Fruit fly (Drosophila melanogaster): ENCODE results near the gene CG4678.

The CG4678 gene

dm6 chrX:16696614-16697519 lies 936 bp downstream of the CG4678 start (continued):
- TF ChIP-seq Pdp1 (GFP tag; optimal IDR thresholded peaks at IDR 0.05) (peak in 1 of 2 experiments; percentile 57), CG18599 (GFP tag; optimal IDR thresholded peaks at IDR 0.05) (peak; percentile 40), unpg (GFP tag; optimal IDR thresholded peaks at IDR 0.05) (no peak), CoRest (tag; optimal IDR thresholded peaks at IDR 0.05) (peak; percentile 17), CG7556 (GFP tag; optimal IDR thresholded peaks at IDR 0.05) (peak; percentile 50), CG6791 (GFP tag; IDR thresholded peaks at IDR 0.05; ENCODE audit: partially characterized antibody) (0 out of 3 replicates have a peak, but pooled peaks have one; percentile 27), Hand (GFP tag; optimal IDR thresholded peaks at IDR 0.05) (peak; percentile 4), zen2 (GFP tag; IDR thresholded peaks at IDR 0.05; ENCODE audit: partially characterized antibody) (no peak), phol (tag; optimal IDR thresholded peaks at IDR 0.05) (peak; percentile 2), bcd (GFP tag; optimal IDR thresholded peaks at IDR 0.05) (peak; percentile 11), fd96Cb (tag; optimal IDR thresholded peaks at IDR 0.05) (peak; percentile 11), CG31441 (GFP tag; IDR thresholded peaks at IDR 0.05) (0 out of 2 replicates have a peak, but pooled peaks have one; percentile 12), HHEX (GFP tag; optimal IDR thresholded peaks at IDR 0.05) (no peak), CG34376 (GFP tag; optimal IDR thresholded peaks at IDR 0.05) (no peak), lab (GFP tag; optimal IDR thresholded peaks at IDR 0.05) (peak; percentile 17), CG11696 (GFP tag; IDR thresholded peaks at IDR 0.05) (0 out of 2 replicates have a peak, but pooled peaks have one; percentile 20), Sox100B (GFP tag; optimal IDR thresholded peaks at IDR 0.05) (peak; percentile 12), ftz-f1 (GFP tag; optimal IDR thresholded peaks at IDR 0.05) (peak; percentile 52), org-1 (GFP tag; optimal IDR thresholded peaks at IDR 0.05) (peak; percentile 8), gem (tag; optimal IDR thresholded peaks at IDR 0.05) (peak; percentile 49), CG17385 (GFP tag; optimal IDR thresholded peaks at IDR 0.05) (peak; percentile 13), chinmo (GFP tag; IDR thresholded peaks at IDR 0.05; ENCODE audit: partially characterized antibody) (0 out of 4 replicates have a peak, but pooled peaks have one; percentile 51), Mes4 (GFP tag; optimal IDR thresholded peaks at IDR 0.05) (no peak), dmrt99B (tag; optimal IDR thresholded peaks at IDR 0.05) (peak; percentile 30), CG13123 (GFP tag; optimal IDR thresholded peaks at IDR 0.05) (no peak), CG30403 (GFP tag; optimal IDR thresholded peaks at IDR 0.05) (peak; percentile 7), CG11504 (tag; optimal IDR thresholded peaks at IDR 0.05) (peak; percentile 55), Med (GFP tag) (peak; percentile 53), CG2678 (tag; optimal IDR thresholded peaks at IDR 0.05) (peak; percentile 55), PHDP (tag; optimal IDR thresholded peaks at IDR 0.05) (peak; percentile 15), CG3281 (GFP tag; optimal IDR thresholded peaks at IDR 0.05) (peak; percentile 24), CG17359 (tag; optimal IDR thresholded peaks at IDR 0.05) (peak; percentile 10), CG13424 (tag; optimal IDR thresholded peaks at IDR 0.05) (peak; percentile 1), Oli (tag; optimal IDR thresholded peaks at IDR 0.05) (peak; percentile 0), CG17361 (GFP tag; IDR thresholded peaks at IDR 0.05) (peak; percentile 48), CG7839 (tag; optimal IDR thresholded peaks at IDR 0.05) (peak; percentile 3), CG4730 (GFP tag; IDR thresholded peaks at IDR 0.05) (peak; percentile 23; the same call in 1 of the 2 replicates)
